Fruit fly (Drosophila melanogaster): Measurements from ENCODE around the gene ND-42.

DNA sequence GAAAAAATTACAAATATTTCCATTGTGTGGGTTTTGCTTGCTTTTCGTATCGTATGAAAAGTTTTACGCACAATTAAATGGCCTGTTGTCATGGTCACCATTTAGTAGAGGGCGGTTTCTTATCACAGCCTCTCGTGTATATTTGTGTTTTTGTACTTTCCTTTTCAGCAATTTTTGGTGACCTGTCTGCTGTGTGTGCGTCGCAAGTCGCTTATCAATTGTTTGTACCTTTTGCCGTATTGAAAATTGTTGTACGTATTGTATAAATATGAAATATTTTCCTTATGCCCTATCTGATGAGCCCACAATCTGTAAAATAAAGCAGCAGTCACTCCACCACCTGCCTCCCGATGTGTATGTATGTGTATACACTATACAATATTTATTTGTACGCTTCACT lies 38.9 kb downstream of the ND-42 start:
- TF ChIP-seq Sin3A (optimal IDR thresholded peaks at IDR 0.05) = no peak
- TF ChIP-seq insv (optimal IDR thresholded peaks at IDR 0.05) = no peak
